Worm (Caenorhabditis elegans): ENCODE results near the gene gst-14.
A peak's percentile ranks its signal among the peaks of the same experiment; 100 is the strongest.
"Not testable (repeated sequence)": the region's sequence is repeated elsewhere in the genome, so short reads cannot be mapped to it uniquely, and the experiment has no call there.

Gene gst-14

DNA sequence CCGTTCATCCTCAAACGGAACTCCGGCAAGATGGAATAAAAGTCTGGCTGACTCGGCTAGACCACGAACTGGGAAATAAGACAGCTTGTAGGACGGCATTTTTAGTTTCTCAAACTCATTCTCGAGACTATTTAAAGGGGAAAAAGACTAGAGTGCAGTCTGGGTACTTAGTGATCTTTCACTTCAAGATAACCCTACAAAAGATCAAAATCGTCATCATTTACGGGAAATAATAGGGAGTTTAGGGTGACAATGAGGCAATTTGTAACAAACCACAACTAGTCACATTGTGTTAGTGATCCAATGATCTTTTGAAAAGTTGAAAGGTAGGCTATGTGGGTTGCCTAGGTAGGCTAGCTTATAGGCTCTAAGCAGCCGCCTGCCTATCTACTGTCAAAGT, at the start of gene gst-14:
TSS of gene gst-14 (minus strand) at position 101 of the 400 bp plus-strand sequence.
- TF ChIP-seq sea-1 (GFP tag; conservative IDR thresholded peaks at IDR 0.05) (no peak), aly-1 (tag; optimal IDR thresholded peaks at IDR 0.05) (no peak), ets-7 (tag; optimal IDR thresholded peaks at IDR 0.05) (no peak), hnd-1 (tag; optimal IDR thresholded peaks at IDR 0.05) (no peak), ceh-36 (tag; optimal IDR thresholded peaks at IDR 0.05) (no peak), pes-1 (GFP tag; IDR thresholded peaks at IDR 0.05) (no peak), B0310.2 (tag; optimal IDR thresholded peaks at IDR 0.05) (no peak), tbx-11 (GFP tag; IDR thresholded peaks at IDR 0.05) (no peak)

DNA sequence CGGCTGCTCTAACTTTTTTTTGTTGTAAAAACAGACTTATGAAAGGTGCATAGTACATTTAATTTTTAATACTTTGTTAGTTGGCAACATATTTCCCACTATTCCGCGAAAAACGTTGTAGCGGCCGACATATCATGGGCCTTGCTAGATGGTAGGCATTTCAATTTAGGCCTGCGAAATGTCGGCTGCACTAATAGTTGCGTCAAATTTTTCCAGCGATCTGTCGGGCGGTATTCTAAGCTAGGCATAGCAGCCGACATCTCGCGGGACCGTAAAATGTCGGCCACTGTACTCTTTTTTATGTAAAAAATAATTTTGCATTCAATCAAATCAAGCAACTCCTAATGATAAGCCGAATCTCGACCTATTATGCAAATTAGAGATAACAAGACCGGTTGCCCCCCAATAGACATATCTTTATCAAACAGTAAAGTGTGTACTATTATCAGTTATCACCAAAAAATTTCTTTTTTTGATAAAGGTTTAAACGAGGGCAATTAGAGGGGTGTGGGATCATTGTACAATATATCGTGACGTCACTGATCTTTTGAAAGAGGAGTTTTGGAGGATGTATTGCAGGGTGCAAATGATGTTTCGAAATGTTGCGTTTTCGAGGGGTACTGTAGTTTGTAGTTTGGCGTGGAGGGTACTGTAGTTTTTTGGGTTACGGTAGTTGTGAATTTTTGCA, 49.2 kb upstream of the gst-14 start:
- TF ChIP-seq ceh-13 (GFP tag; optimal IDR thresholded peaks at IDR 0.05), result no peak
- TF ChIP-seq pes-1 (GFP tag; IDR thresholded peaks at IDR 0.05), result no peak
- no peak for TF ChIP-seq hmg-4 (GFP tag; optimal IDR thresholded peaks at IDR 0.05)
- TF ChIP-seq tbx-37 (GFP tag; conservative IDR thresholded peaks at IDR 0.05), result no peak
- TF ChIP-seq sea-1 (GFP tag; conservative IDR thresholded peaks at IDR 0.05), result no peak
- no peak for TF ChIP-seq ceh-36 (tag; optimal IDR thresholded peaks at IDR 0.05)
- TF ChIP-seq tbx-11 (GFP tag; IDR thresholded peaks at IDR 0.05), result no peak
- TF ChIP-seq aly-1 (tag; optimal IDR thresholded peaks at IDR 0.05), result no peak
- TF ChIP-seq hmbx-1 (tag; optimal IDR thresholded peaks at IDR 0.05), result no peak
- no peak for TF ChIP-seq F13C5.2 (tag; optimal IDR thresholded peaks at IDR 0.05)
- no peak for TF ChIP-seq tra-4 (tag; optimal IDR thresholded peaks at IDR 0.05)
- no peak for TF ChIP-seq B0310.2 (tag; optimal IDR thresholded peaks at IDR 0.05)
- no peak for TF ChIP-seq flt-1 (GFP tag; IDR thresholded peaks at IDR 0.05)
- no peak for TF ChIP-seq scrt-1 (GFP tag; IDR thresholded peaks at IDR 0.05)

DNA sequence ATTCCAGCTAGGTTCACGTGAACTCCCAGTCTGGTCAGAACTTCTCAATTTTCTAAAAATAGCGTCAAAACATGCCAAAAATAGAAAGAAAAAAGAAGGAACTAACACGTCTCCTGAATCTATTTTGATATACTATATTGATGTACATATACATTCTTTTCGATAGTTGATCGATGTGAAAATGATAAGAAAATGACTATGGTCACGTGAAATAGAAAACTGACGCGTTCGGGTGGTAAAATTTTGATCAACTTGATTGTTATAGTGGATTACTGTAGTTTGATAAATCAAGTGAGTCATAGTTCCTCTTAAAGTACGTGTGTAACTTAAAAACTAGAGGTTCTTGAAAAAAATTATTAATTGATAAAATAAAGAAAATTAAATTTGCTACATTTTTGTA, 48.5 kb upstream of the gst-14 start:
- no peak for TF ChIP-seq hnd-1 (tag; optimal IDR thresholded peaks at IDR 0.05)
- TF ChIP-seq tbx-37 (GFP tag; conservative IDR thresholded peaks at IDR 0.05), result no peak
- no peak for TF ChIP-seq hmbx-1 (tag; optimal IDR thresholded peaks at IDR 0.05)
- no peak for TF ChIP-seq ama-1 (optimal IDR thresholded peaks at IDR 0.05)
- TF ChIP-seq hmg-4 (GFP tag; optimal IDR thresholded peaks at IDR 0.05), result no peak
- TF ChIP-seq sea-1 (GFP tag; conservative IDR thresholded peaks at IDR 0.05), result no peak
- no peak for TF ChIP-seq B0310.2 (tag; optimal IDR thresholded peaks at IDR 0.05)

DNA sequence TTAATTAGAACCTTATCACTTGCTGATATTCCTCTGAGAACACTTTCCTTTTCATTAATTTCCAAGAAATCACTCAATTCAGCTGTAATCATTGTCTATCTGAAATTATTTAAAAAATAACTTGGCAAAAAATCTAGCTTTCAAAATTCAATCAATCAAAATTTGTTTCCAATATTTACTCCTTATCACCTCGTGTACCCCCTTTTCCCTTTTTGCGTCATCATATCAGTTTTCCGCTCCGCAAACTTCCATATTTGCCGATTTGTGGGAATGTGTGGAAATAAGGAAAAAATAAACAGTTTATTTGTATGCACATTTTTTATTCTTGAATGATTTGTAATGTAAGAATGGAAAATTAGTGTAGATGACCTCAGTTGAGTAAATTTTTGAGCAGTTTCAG, 46.1 kb upstream of the gst-14 start, which contains the start of gene C31C9.6:
TSS of gene C31C9.6 (minus strand) at position 101 of the 400 bp plus-strand sequence.
- not testable (repeated sequence) for TF ChIP-seq tra-4 (tag; optimal IDR thresholded peaks at IDR 0.05); scrt-1 (GFP tag; IDR thresholded peaks at IDR 0.05); tbx-11 (GFP tag; IDR thresholded peaks at IDR 0.05)

DNA sequence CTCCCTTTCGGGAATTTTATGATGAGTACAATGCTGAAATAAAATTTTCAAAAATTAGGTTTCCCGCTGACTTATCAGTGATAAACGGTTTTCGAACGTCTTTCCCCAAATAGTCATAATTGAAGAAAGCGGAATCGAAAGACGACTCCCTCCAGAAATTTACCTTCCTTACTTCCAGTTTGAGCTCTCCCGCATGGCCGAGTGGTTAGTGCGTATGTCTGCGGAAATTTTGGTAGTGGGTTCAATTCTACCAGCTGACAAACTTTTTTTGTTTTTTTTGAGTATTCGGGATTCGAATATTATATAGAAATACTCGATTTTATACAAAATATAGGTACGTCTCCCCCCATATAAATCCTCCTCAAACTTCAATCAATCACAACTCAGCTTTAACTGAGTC, 42.5 kb upstream of the gst-14 start:
- TF ChIP-seq pes-1 (GFP tag; IDR thresholded peaks at IDR 0.05), result 0 out of 2 replicates have a peak, but pooled peaks have one; percentile 35

DNA sequence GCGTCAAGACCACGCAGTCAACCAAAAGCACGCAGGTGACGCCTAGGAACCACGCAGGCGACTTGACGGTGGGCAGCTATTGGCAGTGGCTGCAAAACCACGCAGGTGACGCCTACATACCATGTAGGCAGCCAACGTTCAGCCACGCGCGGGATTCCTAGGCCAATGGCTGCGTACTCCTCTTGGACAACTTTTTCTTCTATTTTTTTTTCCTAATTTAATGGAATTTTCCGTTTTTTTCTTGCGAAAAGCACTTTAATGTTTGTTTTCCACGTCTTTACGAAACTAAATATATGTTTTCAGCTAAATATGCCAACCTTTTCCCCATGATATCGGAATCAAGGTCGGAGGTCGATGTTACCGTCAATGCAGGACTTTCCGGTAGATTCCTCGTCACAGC, 38.8 kb upstream of the gst-14 start, which contains the start of gene C31C9.9:
TSS of gene C31C9.9 (plus strand) at position 301 of the 400 bp plus-strand sequence.
- not testable (repeated sequence) for TF ChIP-seq sea-1 (GFP tag; conservative IDR thresholded peaks at IDR 0.05); ceh-13 (GFP tag; optimal IDR thresholded peaks at IDR 0.05); hnd-1 (tag; optimal IDR thresholded peaks at IDR 0.05)

DNA sequence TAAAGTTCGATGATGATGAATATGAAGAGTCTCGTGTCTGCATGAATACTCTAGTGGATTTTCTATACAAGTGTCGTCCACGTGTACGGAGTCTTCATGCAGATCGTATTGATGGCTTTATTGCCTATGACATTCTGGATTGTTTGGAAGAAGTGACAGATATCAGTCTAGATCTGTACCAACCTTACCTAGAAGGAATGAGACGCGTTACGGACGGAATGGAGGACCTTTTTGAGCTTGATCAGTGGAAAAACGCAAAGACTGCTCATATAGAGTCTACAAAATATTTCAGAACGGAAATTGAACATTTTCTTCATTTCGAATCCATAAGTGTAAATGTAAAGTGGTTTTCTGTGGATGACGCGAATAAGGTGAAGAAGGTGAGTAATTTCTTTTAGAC, 32.3 kb upstream of the gst-14 start, which contains the start of gene fbxa-169:
TSS of gene fbxa-169 (plus strand) at position 301 of the 400 bp plus-strand sequence.
- no peak for TF ChIP-seq F13C5.2 (tag; optimal IDR thresholded peaks at IDR 0.05)
- TF ChIP-seq scrt-1 (GFP tag; IDR thresholded peaks at IDR 0.05), result no peak
- TF ChIP-seq hnd-1 (tag; optimal IDR thresholded peaks at IDR 0.05), result no peak
- TF ChIP-seq hmg-4 (GFP tag; optimal IDR thresholded peaks at IDR 0.05), result no peak

DNA sequence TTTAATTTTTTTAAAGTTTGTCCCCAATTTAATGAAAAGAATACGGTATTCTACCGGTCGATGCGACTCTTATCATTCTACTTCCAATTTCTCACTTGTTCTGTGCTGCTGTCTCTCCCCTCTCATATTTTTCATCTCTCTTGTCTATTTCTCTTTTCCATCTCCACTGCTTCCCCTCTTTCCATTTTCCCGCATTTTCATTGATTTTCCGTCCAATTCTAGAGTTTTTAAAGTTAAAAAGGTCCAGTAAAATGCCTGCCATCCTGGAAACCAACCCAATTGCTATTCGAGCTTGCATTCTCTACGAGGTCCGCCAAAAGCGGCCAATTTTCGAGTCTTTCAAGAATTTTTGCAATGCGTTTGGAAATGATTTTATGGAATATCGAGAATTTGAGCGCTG, 25.4 kb upstream of the gst-14 start, which contains the start of gene fbxa-167:
TSS of gene fbxa-167 (plus strand) at position 179 of the 400 bp plus-strand sequence.
- TF ChIP-seq B0310.2 (tag; optimal IDR thresholded peaks at IDR 0.05), result no peak
- TF ChIP-seq ama-1 (optimal IDR thresholded peaks at IDR 0.05), result no peak
- TF ChIP-seq hmbx-1 (tag; optimal IDR thresholded peaks at IDR 0.05), result no peak
- no peak for TF ChIP-seq F13C5.2 (tag; optimal IDR thresholded peaks at IDR 0.05)
- no peak for TF ChIP-seq hnd-1 (tag; optimal IDR thresholded peaks at IDR 0.05)
- TF ChIP-seq sea-1 (GFP tag; conservative IDR thresholded peaks at IDR 0.05), result no peak
- TF ChIP-seq ets-7 (tag; optimal IDR thresholded peaks at IDR 0.05), result no peak
- no peak for TF ChIP-seq tbx-37 (GFP tag; conservative IDR thresholded peaks at IDR 0.05)
- TF ChIP-seq scrt-1 (GFP tag; IDR thresholded peaks at IDR 0.05), result no peak
- no peak for TF ChIP-seq ceh-36 (tag; optimal IDR thresholded peaks at IDR 0.05)

DNA sequence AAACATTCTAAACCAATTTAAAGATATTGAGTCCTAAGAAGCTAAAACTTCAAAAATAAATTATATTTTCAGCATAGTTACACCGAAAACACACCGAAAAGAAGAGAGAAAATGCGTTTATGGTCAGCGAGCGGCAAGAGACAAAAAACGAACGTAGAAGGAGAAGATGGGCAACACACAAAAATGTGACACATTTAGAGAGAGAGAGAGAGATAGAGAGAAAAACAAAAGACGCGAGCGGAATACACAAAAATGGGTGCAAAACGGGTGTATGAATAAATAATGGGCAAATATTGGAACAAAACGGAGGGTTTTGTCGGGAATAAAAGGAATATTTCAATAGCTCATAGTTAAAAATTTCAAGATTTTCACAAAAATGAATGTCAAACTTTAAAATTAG, 24.3 kb upstream of the gst-14 start:
- TF ChIP-seq F13C5.2 (tag; optimal IDR thresholded peaks at IDR 0.05), result no peak
- TF ChIP-seq scrt-1 (GFP tag; IDR thresholded peaks at IDR 0.05), result no peak
- no peak for TF ChIP-seq hmg-4 (GFP tag; optimal IDR thresholded peaks at IDR 0.05)
- TF ChIP-seq ets-7 (tag; optimal IDR thresholded peaks at IDR 0.05), result no peak
- TF ChIP-seq pes-1 (GFP tag; IDR thresholded peaks at IDR 0.05), result no peak
- no peak for TF ChIP-seq flt-1 (GFP tag; IDR thresholded peaks at IDR 0.05)
- TF ChIP-seq tbx-37 (GFP tag; conservative IDR thresholded peaks at IDR 0.05), result no peak
- TF ChIP-seq aly-1 (tag; optimal IDR thresholded peaks at IDR 0.05), result no peak
- TF ChIP-seq ceh-36 (tag; optimal IDR thresholded peaks at IDR 0.05), result no peak
- no peak for TF ChIP-seq sea-1 (GFP tag; conservative IDR thresholded peaks at IDR 0.05)
- TF ChIP-seq B0310.2 (tag; optimal IDR thresholded peaks at IDR 0.05), result no peak
- TF ChIP-seq ceh-13 (GFP tag; optimal IDR thresholded peaks at IDR 0.05), result no peak
- TF ChIP-seq hnd-1 (tag; optimal IDR thresholded peaks at IDR 0.05), result no peak
- TF ChIP-seq hmbx-1 (tag; optimal IDR thresholded peaks at IDR 0.05), result no peak
- TF ChIP-seq ama-1 (optimal IDR thresholded peaks at IDR 0.05), result no peak
- TF ChIP-seq tra-4 (tag; optimal IDR thresholded peaks at IDR 0.05), result no peak
- no peak for TF ChIP-seq tbx-11 (GFP tag; IDR thresholded peaks at IDR 0.05)
